Worm (Caenorhabditis elegans) whole organism, midembryonic: ENCODE data around the gene C09H10.4.

ENCODE experiments used
- T22C8.4 ChIP-seq: fragments of 200-800 bp; sonication (Bioruptor generic); IDR thresholded peaks from 2 replicates; pipeline ENCODE4 v1.3.6; 2022; ENCODE audit warnings: missing genetic modification characterization, missing compliant biosample characterization
- cog-1 ChIP-seq: sonication (generic microtip); optimal IDR thresholded peaks from 2 replicates; lab custom pipeline; 2016; ENCODE audit warnings: missing genetic modification characterization, missing compliant biosample characterization
- flt-1 ChIP-seq: fragments of 200-800 bp; sonication (Bioruptor generic); IDR thresholded peaks from 2 replicates; pipeline ENCODE4 v1.3.6; 2022; ENCODE audit warnings: missing genetic modification characterization, missing compliant biosample characterization
- med-1 ChIP-seq: sonication (generic microtip); optimal IDR thresholded peaks from 2 replicates; lab custom pipeline; 2017; ENCODE audit warnings: missing genetic modification characterization, mild to moderate bottlenecking, missing compliant biosample characterization, antibody characterized with exemption, missing genetic modification reagents; ENCODE audit not compliant: insufficient read depth
- ref-1 ChIP-seq: fragments of 200-800 bp; sonication (Bioruptor generic); conservative IDR thresholded peaks from 2 replicates; pipeline ENCODE4 v1.3.6; 2022; ENCODE audit warnings: missing genetic modification reagents, missing genetic modification characterization, missing compliant biosample characterization
- tab-1 ChIP-seq: fragments of 200-800 bp; sonication (Bioruptor generic); IDR thresholded peaks from 2 replicates; pipeline ENCODE4 v1.3.6; 2022; ENCODE audit warnings: missing genetic modification characterization, missing compliant biosample characterization
- ztf-23 ChIP-seq: fragments of 200-800 bp; sonication (Bioruptor generic); IDR thresholded peaks from 2 replicates; pipeline ENCODE4 v1.3.6; 2022; ENCODE audit warnings: missing genetic modification reagents, missing genetic modification characterization, missing compliant biosample characterization
- ztf-29 ChIP-seq: fragments of 200-800 bp; sonication (Bioruptor generic); IDR thresholded peaks from 2 replicates; pipeline ENCODE4 v1.3.6; 2022; ENCODE audit warnings: missing genetic modification reagents, missing genetic modification characterization, missing compliant biosample characterization

- no peak for TF ChIP-seq T22C8.4
- TF ChIP-seq cog-1 (tag; lab: Kevin White, UChicago), result no peak
- TF ChIP-seq tab-1 (GFP tag; lab: Robert Waterston, UW), result no peak
- TF ChIP-seq med-1 (GFP tag; lab: Kevin White, UChicago), result no peak
- no peak for TF ChIP-seq ref-1 (GFP tag; lab: Robert Waterston, UW)
- TF ChIP-seq ztf-23, result no peak
- no peak for TF ChIP-seq flt-1 (GFP tag; lab: Robert Waterston, UW)
- no peak for TF ChIP-seq ztf-29
These were observed 3.7 kb downstream of the C09H10.4 start, which contains the start of gene C09H10.5 for ce11 chrII:11103657-11104056.
